Worm (Caenorhabditis elegans): ENCODE results near the gene nas-11.

Gene nas-11

DNA sequence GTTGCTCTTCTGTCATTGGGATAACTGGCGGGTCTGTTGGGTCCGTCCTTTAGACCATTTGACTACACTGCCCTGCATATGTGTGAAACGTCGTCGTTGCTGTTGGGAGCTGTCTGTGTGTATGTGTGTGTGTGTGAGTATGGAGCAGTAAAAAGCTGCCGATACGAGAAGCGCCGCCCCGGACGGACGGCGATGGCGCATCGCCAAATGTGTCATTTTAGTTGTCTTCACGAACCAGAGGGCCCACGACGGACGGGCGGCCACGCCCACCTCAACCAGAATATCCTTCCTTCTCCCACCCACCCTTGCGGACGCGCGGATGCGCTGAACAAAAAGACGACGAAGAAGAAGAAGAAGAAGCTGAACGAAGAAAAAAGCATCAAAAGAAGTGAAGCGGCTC lies 11.1 kb upstream of the nas-11 start, which contains the start of gene acr-2:
acr-2 (plus strand) TSS at position 301 of the 400 bp plus-strand sequence.
- TF ChIP-seq lin-40 (tag; optimal IDR thresholded peaks at IDR 0.05) = no peak
- TF ChIP-seq K11D2.4 (GFP tag; IDR thresholded peaks at IDR 0.05) = 0 out of 2 replicates have a peak, but pooled peaks have one; percentile 20
- TF ChIP-seq hsf-1 (GFP tag; IDR thresholded peaks at IDR 0.05) = 0 out of 2 replicates have a peak, but pooled peaks have one; percentile 33
- 0 out of 2 replicates have a peak, but pooled peaks have one; percentile 30 for TF ChIP-seq sea-2 (GFP tag; IDR thresholded peaks at IDR 0.05)
- no peak for TF ChIP-seq ztf-28 (GFP tag; IDR thresholded peaks at IDR 0.05)

DNA sequence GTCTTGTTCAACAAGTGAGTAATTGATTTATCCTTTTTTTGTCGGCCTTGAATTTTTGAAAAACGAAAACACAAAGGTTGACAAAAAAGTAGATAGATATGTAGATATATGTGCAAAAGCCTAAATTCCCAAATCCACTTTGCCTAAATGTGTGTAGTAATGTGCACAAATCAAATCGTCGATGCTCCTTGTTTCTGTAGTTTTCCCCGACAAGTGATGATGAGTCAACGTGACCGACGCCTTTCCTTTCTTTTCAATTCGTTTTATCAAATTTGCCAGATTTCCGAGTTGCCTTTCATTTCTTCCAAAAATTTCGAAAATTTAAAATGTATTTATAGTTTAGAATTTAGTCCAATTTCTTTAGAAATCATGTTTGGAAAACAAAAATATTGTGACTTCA lies 8.2 kb upstream of the nas-11 start:
- TF ChIP-seq F22D6.2 (tag; optimal IDR thresholded peaks at IDR 0.05) (no peak), ets-4 (GFP tag; optimal IDR thresholded peaks at IDR 0.05) (no peak), nfyb-1 (GFP tag; IDR thresholded peaks at IDR 0.05) (no peak), ztf-6 (GFP tag; IDR thresholded peaks at IDR 0.05) (no peak), gei-17 (GFP tag; optimal IDR thresholded peaks at IDR 0.05) (no peak), sdz-38 (tag; optimal IDR thresholded peaks at IDR 0.05) (no peak)

DNA sequence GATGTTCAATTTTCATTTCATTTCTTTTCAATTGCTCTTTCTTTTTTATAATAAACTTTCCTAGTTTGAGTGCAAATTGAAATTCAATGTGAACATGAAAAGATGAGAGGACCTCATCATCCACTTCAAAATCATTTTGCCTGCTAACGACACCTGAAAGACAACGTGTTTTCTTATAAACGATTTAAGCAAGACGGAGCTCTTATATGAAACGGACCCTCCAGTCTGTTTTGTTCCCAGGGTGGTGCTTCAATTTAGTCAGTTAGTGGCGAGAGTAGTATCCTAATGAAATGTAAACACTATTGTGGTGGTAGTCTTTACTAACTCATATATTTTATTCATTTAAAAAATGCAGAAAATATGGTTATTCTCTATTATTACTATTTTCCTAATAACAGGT lies 4.1 kb upstream of the nas-11 start, which contains the start of gene acr-3:
acr-3 (plus strand) TSS at position 301 of the 400 bp plus-strand sequence.
- no peak for TF ChIP-seq nfya-1 (tag; optimal IDR thresholded peaks at IDR 0.05; ENCODE audit: borderline replicate concordance, insufficient read depth)
- TF ChIP-seq dox-1 (GFP tag; IDR thresholded peaks at IDR 0.05) = no peak
- no peak for TF ChIP-seq ztf-28 (GFP tag; IDR thresholded peaks at IDR 0.05)
- TF ChIP-seq T26A5.8 (tag; optimal IDR thresholded peaks at IDR 0.05) = no peak
- no peak for TF ChIP-seq egl-18 (GFP tag; IDR thresholded peaks at IDR 0.05)
- no peak for TF ChIP-seq hmg-20 (GFP tag; IDR thresholded peaks at IDR 0.05)
- no peak for TF ChIP-seq lin-40 (tag; optimal IDR thresholded peaks at IDR 0.05)
- no peak for TF ChIP-seq B0336.3 (GFP tag; IDR thresholded peaks at IDR 0.05)
- no peak for TF ChIP-seq sdz-38 (tag; optimal IDR thresholded peaks at IDR 0.05)
- no peak for TF ChIP-seq ztf-3 (GFP tag; optimal IDR thresholded peaks at IDR 0.05)
- no peak for TF ChIP-seq nhr-179 (tag; optimal IDR thresholded peaks at IDR 0.05)
- no peak for TF ChIP-seq unc-62 (GFP tag; optimal IDR thresholded peaks at IDR 0.05)
- TF ChIP-seq akir-1 (GFP tag; optimal IDR thresholded peaks at IDR 0.05) = no peak
- TF ChIP-seq let-526 (GFP tag; IDR thresholded peaks at IDR 0.05) = no peak
- TF ChIP-seq T07F8.4 (tag; optimal IDR thresholded peaks at IDR 0.05) = no peak
- no peak for TF ChIP-seq xnd-1 (tag; optimal IDR thresholded peaks at IDR 0.05)

DNA sequence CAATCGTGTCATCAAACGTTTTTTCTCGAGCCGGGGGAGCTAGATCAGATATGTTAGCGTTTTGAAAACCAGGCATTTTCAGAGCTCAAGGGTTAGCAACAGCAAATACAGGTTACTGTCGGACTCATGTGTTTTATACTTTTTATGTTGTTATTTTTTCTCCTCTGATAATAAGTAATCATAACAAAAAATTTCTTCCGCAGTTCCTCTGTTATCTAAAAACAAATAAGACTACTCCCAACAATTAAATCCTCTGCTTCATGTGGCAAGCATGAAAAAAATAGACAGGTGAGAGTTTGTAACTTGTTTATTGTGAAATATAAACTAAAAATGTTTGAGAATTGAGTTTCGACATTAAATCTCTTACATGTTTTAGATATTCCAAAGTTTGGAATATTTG lies 5.2 kb downstream of the nas-11 start, which contains the start of gene smf-2:
smf-2 (minus strand) TSS at position 101 of the 400 bp plus-strand sequence.
- no peak for TF ChIP-seq pbrm-1 (GFP tag; IDR thresholded peaks at IDR 0.05)

DNA sequence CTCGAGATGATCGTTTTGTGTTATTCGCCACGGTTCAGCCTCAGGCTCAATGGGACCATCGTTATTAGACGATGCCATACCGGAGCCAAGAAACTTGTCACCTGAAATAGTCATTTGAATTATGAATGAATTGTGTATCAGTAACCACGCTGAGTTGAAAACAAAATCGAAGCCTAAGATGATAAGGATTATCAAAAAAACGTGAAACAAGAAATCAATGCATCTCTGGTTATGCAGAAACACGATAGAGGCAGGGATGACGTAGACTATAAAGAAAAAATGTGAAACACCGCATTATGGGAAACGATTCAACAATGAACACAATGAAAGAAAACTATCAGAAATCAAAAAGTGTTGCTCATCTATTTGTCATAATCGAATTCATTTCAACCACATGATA lies 9.6 kb downstream of the nas-11 start, which contains the start of gene smf-1:
smf-1 (minus strand) TSS at position 101 of the 400 bp plus-strand sequence.
- TF ChIP-seq F57C9.4 (tag; optimal IDR thresholded peaks at IDR 0.05) (no peak), nfyb-1 (GFP tag; IDR thresholded peaks at IDR 0.05) (peak; percentile 16; the same call in 1 of the 2 replicates)

DNA sequence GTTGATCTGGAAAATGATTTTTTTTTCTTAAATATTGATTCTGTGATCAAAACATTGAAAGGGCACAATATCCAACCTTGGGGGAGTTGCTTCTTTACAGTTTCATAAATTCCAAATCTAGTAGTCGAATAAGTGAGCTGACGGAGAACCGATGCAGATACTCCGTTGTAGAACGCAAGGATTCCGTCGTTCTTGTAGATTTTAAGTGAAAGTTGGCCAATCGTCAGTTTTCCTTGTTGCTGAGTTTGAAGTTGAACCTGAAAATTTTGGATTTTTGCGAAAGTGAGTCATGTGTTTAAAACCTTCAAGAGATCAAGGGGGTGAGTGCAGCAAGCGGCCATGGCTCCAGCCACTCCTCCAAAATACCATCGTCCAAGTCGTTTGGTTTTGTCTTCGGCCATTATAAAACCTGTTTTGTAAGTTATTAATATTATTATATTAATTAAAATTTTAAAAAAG lies 11.9 kb downstream of the nas-11 start, which contains the start of gene slc-25A10:
slc-25A10 (minus strand) TSS at position 409 of the 459 bp plus-strand sequence.
- no peak for TF ChIP-seq F33H1.4 (GFP tag; IDR thresholded peaks at IDR 0.05)
- TF ChIP-seq sptf-2 (GFP tag; optimal IDR thresholded peaks at IDR 0.05) = no peak
- no peak for TF ChIP-seq dpl-1 (GFP tag; optimal IDR thresholded peaks at IDR 0.05)
- TF ChIP-seq nhr-90 (tag; optimal IDR thresholded peaks at IDR 0.05) = no peak
- no peak for TF ChIP-seq him-1 (tag; optimal IDR thresholded peaks at IDR 0.05)
- no peak for TF ChIP-seq snpc-1.3 (tag; optimal IDR thresholded peaks at IDR 0.05; ENCODE audit: insufficient read depth)
- no peak for TF ChIP-seq fkh-3 (tag; optimal IDR thresholded peaks at IDR 0.05)
